Fruit fly (Drosophila melanogaster) whole organism, prepupa: ENCODE results near the gene Eato.
A peak's percentile ranks its signal among the peaks of the same experiment; 100 is the strongest.

Source experiments
- CG10669 ChIP-seq: fragments of 200-800 bp; sonication (Bioruptor generic); optimal IDR thresholded peaks from 3 replicates; lab custom pipeline; 2018; ENCODE audit warnings: missing biosample characterization, mild to moderate bottlenecking, missing genetic modification characterization, moderate library complexity
- CG11294 ChIP-seq: fragments of 200-800 bp; sonication (Bioruptor generic); IDR thresholded peaks from 2 replicates; pipeline ENCODE4 v1.3.6; 2022; ENCODE audit warnings: missing biosample characterization, missing genetic modification characterization
- CG15336 ChIP-seq: fragments of 200-800 bp; sonication (Bioruptor generic); IDR thresholded peaks from 2 replicates; pipeline ENCODE4 v1.3.6; 2022; ENCODE audit warnings: missing biosample characterization, missing genetic modification characterization
- CG1621 ChIP-seq: fragments of 200-800 bp; sonication (Bioruptor generic); optimal IDR thresholded peaks from 3 replicates; lab custom pipeline; 2018; ENCODE audit warnings: missing biosample characterization, mild to moderate bottlenecking, missing genetic modification characterization
- CG32006 ChIP-seq: fragments of 200-800 bp; sonication (Bioruptor generic); optimal IDR thresholded peaks from 3 replicates; lab custom pipeline; 2017; ENCODE audit warnings: missing biosample characterization, mild to moderate bottlenecking, missing genetic modification characterization
- CG3919 ChIP-seq: fragments of 200-800 bp; sonication (Bioruptor generic); optimal IDR thresholded peaks from 3 replicates; lab custom pipeline; 2016; ENCODE audit warnings: missing biosample characterization, missing genetic modification characterization
- CG4318 ChIP-seq: fragments of 200-800 bp; sonication (Bioruptor generic); optimal IDR thresholded peaks from 3 replicates; lab custom pipeline; 2017; ENCODE audit warnings: missing biosample characterization, mild to moderate bottlenecking, missing genetic modification characterization
- CG6163 ChIP-seq: fragments of 200-800 bp; sonication (Bioruptor generic); IDR thresholded peaks from 3 replicates; pipeline ENCODE4 v1.3.6; 2022; ENCODE audit warnings: missing biosample characterization, missing genetic modification characterization
- CG6792 ChIP-seq: fragments of 200-800 bp; sonication (Bioruptor generic); optimal IDR thresholded peaks from 3 replicates; lab custom pipeline; 2016; ENCODE audit warnings: missing biosample characterization, missing genetic modification characterization
- CG6854 ChIP-seq: fragments of 200-800 bp; sonication (Bioruptor generic); optimal IDR thresholded peaks from 2 replicates; lab custom pipeline; 2017; ENCODE audit warnings: missing biosample characterization, mild to moderate bottlenecking, missing genetic modification characterization
- CG7368 ChIP-seq: fragments of 200-800 bp; sonication (Bioruptor generic); optimal IDR thresholded peaks from 3 replicates; lab custom pipeline; 2016; ENCODE audit warnings: missing biosample characterization, missing genetic modification characterization
- CG8119 ChIP-seq: fragments of 200-800 bp; sonication (Bioruptor generic); IDR thresholded peaks from 3 replicates; pipeline ENCODE4 v1.3.6; 2022; ENCODE audit warnings: missing biosample characterization, missing genetic modification characterization
- CG8319 ChIP-seq: fragments of 200-800 bp; sonication (Bioruptor generic); optimal IDR thresholded peaks from 3 replicates; lab custom pipeline; 2016; ENCODE audit warnings: missing biosample characterization, missing genetic modification characterization
- CG8632 ChIP-seq: fragments of 200-800 bp; sonication (Bioruptor generic); optimal IDR thresholded peaks from 3 replicates; lab custom pipeline; 2016; ENCODE audit warnings: missing biosample characterization, missing genetic modification characterization
- CG9139 ChIP-seq: fragments of 200-800 bp; sonication (Bioruptor generic); optimal IDR thresholded peaks from 3 replicates; lab custom pipeline; 2017; ENCODE audit warnings: missing biosample characterization, mild to moderate bottlenecking, missing genetic modification characterization
- Eip75B ChIP-seq: fragments of 200-800 bp; sonication (Bioruptor generic); optimal IDR thresholded peaks from 3 replicates; lab custom pipeline; 2016; ENCODE audit warnings: missing biosample characterization, missing genetic modification characterization
- Eip78C ChIP-seq: fragments of 200-800 bp; sonication (Bioruptor generic); peaks from one replicate; lab custom pipeline; 2016; ENCODE audit warnings: missing biosample characterization, missing genetic modification characterization
- Ets96B ChIP-seq: fragments of 200-800 bp; optimal IDR thresholded peaks from 2 replicates; lab custom pipeline; 2019; ENCODE audit warnings: missing biosample characterization, mild to moderate bottlenecking, missing genetic modification characterization, moderate library complexity
- Gug ChIP-seq: fragments of 200-800 bp; sonication (Bioruptor generic); IDR thresholded peaks from 2 replicates; pipeline ENCODE4 v1.3.6; 2022; ENCODE audit warnings: missing biosample characterization, missing genetic modification characterization
- Hr4 ChIP-seq: fragments of 200-800 bp; sonication (Bioruptor generic); optimal IDR thresholded peaks from 3 replicates; lab custom pipeline; 2016; ENCODE audit warnings: missing biosample characterization, missing genetic modification characterization
- Lpt ChIP-seq: fragments of 200-800 bp; sonication (Bioruptor generic); optimal IDR thresholded peaks from 3 replicates; lab custom pipeline; 2016; ENCODE audit warnings: missing biosample characterization, missing genetic modification characterization
- Met ChIP-seq: fragments of 200-800 bp; sonication (Bioruptor generic); optimal IDR thresholded peaks from 3 replicates; lab custom pipeline; 2016; ENCODE audit warnings: missing biosample characterization, missing genetic modification characterization
- OdsH ChIP-seq: fragments of 200-800 bp; sonication (Bioruptor generic); optimal IDR thresholded peaks from 3 replicates; lab custom pipeline; 2016; ENCODE audit warnings: missing biosample characterization, missing genetic modification characterization
- Smox ChIP-seq: fragments of 200-800 bp; sonication (Bioruptor generic); optimal IDR thresholded peaks from 3 replicates; lab custom pipeline; 2016; ENCODE audit warnings: missing biosample characterization, missing genetic modification characterization
- Sox102F ChIP-seq: fragments of 200-800 bp; sonication (Bioruptor generic); optimal IDR thresholded peaks from 2 replicates; lab custom pipeline; 2016; ENCODE audit warnings: missing biosample characterization, mild to moderate bottlenecking, missing genetic modification characterization
- Sox14 ChIP-seq: fragments of 200-800 bp; sonication (Bioruptor generic); optimal IDR thresholded peaks from 3 replicates; lab custom pipeline; 2016; ENCODE audit warnings: missing biosample characterization, missing genetic modification characterization
- Sox15 ChIP-seq: fragments of 200-800 bp; sonication (Bioruptor generic); optimal IDR thresholded peaks from 3 replicates; lab custom pipeline; 2016; ENCODE audit warnings: missing biosample characterization, missing genetic modification characterization
- achi ChIP-seq: fragments of 200-800 bp; sonication (Bioruptor generic); optimal IDR thresholded peaks from 3 replicates; lab custom pipeline; 2016; ENCODE audit warnings: missing biosample characterization, missing genetic modification characterization
- dac ChIP-seq: fragments of 200-800 bp; sonication (Bioruptor generic); optimal IDR thresholded peaks from 2 replicates; lab custom pipeline; 2017; ENCODE audit warnings: missing biosample characterization, mild to moderate bottlenecking, missing genetic modification characterization
- dsx ChIP-seq: fragments of 200-800 bp; optimal IDR thresholded peaks from 3 replicates; lab custom pipeline; 2019; ENCODE audit warnings: missing biosample characterization, mild to moderate bottlenecking, missing genetic modification characterization, moderate library complexity; ENCODE audit not compliant: poor library complexity, severe bottlenecking
- eg ChIP-seq: fragments of 200-800 bp; sonication (Bioruptor generic); IDR thresholded peaks from 3 replicates; pipeline ENCODE4 v1.3.6; 2022; ENCODE audit warnings: missing biosample characterization, missing genetic modification characterization
- esn ChIP-seq: fragments of 200-800 bp; sonication (Bioruptor generic); optimal IDR thresholded peaks from 2 replicates; lab custom pipeline; 2016; ENCODE audit warnings: missing biosample characterization, mild to moderate bottlenecking, missing genetic modification characterization, moderate library complexity
- fd59A ChIP-seq: fragments of 200-800 bp; sonication (Bioruptor generic); optimal IDR thresholded peaks from 2 replicates; lab custom pipeline; 2017; ENCODE audit warnings: missing biosample characterization, mild to moderate bottlenecking, missing genetic modification characterization, missing genetic modification reagents
- fkh ChIP-seq: fragments of 200-800 bp; sonication (Bioruptor generic); optimal IDR thresholded peaks from 3 replicates; lab custom pipeline; 2017; ENCODE audit warnings: missing biosample characterization, mild to moderate bottlenecking, missing genetic modification characterization, moderate library complexity
- spab ChIP-seq: fragments of 200-800 bp; sonication (Bioruptor generic); optimal IDR thresholded peaks from 2 replicates; lab custom pipeline; 2017; ENCODE audit warnings: missing biosample characterization, mild to moderate bottlenecking, missing genetic modification characterization, missing genetic modification reagents
- ss ChIP-seq, 2 experiments: fragments of 200-800 bp; sonication (Bioruptor generic); optimal IDR thresholded peaks; 2 replicates in 1 of 2; 3 replicates in 1 of 2; lab custom pipeline; 2017 to 2018; ENCODE audit warnings: mild to moderate bottlenecking in 2 of 2, missing biosample characterization in 2 of 2, missing genetic modification characterization in 2 of 2, moderate library complexity in 1 of 2
- svp ChIP-seq: fragments of 200-800 bp; sonication (Bioruptor generic); peaks from one replicate; lab custom pipeline; 2016; ENCODE audit warnings: missing biosample characterization, missing genetic modification characterization
- topi ChIP-seq: fragments of 200-800 bp; sonication (Bioruptor generic); optimal IDR thresholded peaks from 3 replicates; lab custom pipeline; 2016; ENCODE audit warnings: missing biosample characterization, missing genetic modification characterization
- vri ChIP-seq: fragments of 200-800 bp; sonication (Bioruptor generic); optimal IDR thresholded peaks from 3 replicates; lab custom pipeline; 2016; ENCODE audit warnings: missing biosample characterization, mild to moderate bottlenecking, missing genetic modification characterization

Eato gene

dm6 chr2L:13793405-13793804, 9.5 kb downstream of the Eato start, which contains the start of gene Sec71:
TSS of gene Sec71 (plus strand) at chr2L:13793521.
- TF ChIP-seq CG3919 (GFP tag; lab: Kevin White, UChicago) (no peak), CG6854 (peak; percentile 19), esn (peak; percentile 11)
- TF ChIP-seq, all 60 proteins: peak for 2

DNA sequence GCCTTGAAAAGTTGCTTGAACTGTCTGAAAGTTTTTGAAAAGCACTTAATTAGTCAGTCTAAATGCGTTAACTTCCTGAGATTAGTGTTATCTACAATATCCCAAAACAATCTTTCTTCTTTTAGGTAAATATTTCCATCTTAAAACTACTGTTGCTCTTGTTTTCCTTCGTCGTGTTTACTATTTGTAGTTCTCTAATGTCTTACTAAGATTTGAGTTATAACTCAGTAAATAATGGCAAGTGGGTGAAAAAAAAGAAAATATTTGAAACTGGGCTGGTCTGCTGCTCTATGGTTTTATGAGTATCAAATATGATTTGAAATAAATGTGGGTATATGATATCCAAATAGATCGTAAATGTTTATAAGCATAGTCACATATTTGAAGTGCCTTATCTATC, 17.3 kb downstream of the Eato start:
- peak; percentile 42 for TF ChIP-seq fkh (GFP tag; lab: Kevin White, UChicago)
- no peak for TF ChIP-seq CG8119

- TF ChIP-seq CG10669 (GFP tag; lab: Kevin White, UChicago) (no peak), CG11294 (GFP tag; lab: Robert Waterston, UW) (no peak), CG6854 (no peak), CG9139 (GFP tag; lab: Kevin White, UChicago) (no peak), esn (no peak), Gug (no peak), Eip78C (GFP tag; lab: Kevin White, UChicago) (no peak), svp (GFP tag; lab: Kevin White, UChicago) (no peak), Lpt (GFP tag; lab: Kevin White, UChicago) (no peak), Met (GFP tag; lab: Kevin White, UChicago) (no peak), dac (no peak), fkh (GFP tag; lab: Kevin White, UChicago) (no peak), Sox102F (GFP tag; lab: Kevin White, UChicago) (no peak), CG6792 (GFP tag; lab: Kevin White, UChicago) (no peak), CG6163 (no peak), CG7368 (GFP tag; lab: Kevin White, UChicago) (no peak), Hr4 (no peak), Sox14 (GFP tag; lab: Kevin White, UChicago) (no peak), CG15336 (GFP tag; lab: Robert Waterston, UW) (no peak)
- TF ChIP-seq, all 60 proteins: peak for 0
These were observed 18.3 kb downstream of the Eato start for dm6 chr2L:13802075-13802639.

DNA sequence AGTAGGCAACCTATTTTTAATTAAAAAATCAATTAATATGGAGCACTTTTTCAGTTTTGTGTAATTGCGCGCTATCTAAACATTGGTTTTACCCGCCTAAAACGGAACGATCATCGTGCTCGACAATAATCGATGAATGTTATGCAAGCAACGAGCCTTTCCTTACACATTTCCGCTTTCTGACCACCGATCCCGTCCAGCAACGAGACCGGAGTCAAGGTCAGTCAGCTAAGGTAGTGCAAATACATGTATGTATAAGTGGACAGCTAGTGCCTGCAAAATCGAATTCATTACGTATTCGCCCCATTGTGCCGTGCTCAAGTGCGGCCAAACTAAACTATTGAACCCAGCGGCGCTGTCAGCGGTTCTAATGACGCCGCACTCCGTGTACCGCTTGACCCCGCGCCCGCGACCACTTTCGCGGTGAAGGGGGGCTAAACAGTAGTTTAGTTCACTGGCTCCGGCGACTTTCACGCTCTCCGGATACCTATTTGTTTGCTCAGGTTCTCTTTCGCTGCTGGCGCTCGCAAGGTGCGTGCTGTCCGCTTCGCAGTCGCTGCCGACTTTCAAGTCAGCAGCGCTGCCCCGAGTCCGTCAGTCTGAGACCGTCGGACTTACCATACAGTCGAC, 19.3 kb downstream of the Eato start, which contains the start of gene CAH1:
Gene CAH1 (plus strand): TSS at position 595 of the 630 bp plus-strand sequence.
- TF ChIP-seq fkh (GFP tag; lab: Kevin White, UChicago) (peak; percentile 12), Smox (no peak), achi (GFP tag; lab: Kevin White, UChicago) (no peak), eg (peak; percentile 33; the same call in 1 of the 3 replicates), CG3919 (GFP tag; lab: Kevin White, UChicago) (no peak)

dm6 chr2L:13803805-13804560, 20.1 kb downstream of the Eato start:
- TF ChIP-seq CG32006 (GFP tag; lab: Kevin White, UChicago) (no peak), fkh (GFP tag; lab: Kevin White, UChicago) (peak; percentile 28), Smox (no peak), OdsH (no peak), Sox102F (GFP tag; lab: Kevin White, UChicago) (no peak), Ets96B (tag; lab: Kevin White, UChicago) (no peak), CG10669 (GFP tag; lab: Kevin White, UChicago) (no peak), svp (GFP tag; lab: Kevin White, UChicago) (no peak), dac (no peak), CG1621 (tag; lab: Kevin White, UChicago) (no peak), spab (GFP tag; lab: Kevin White, UChicago) (no peak), dsx (GFP tag; lab: Kevin White, UChicago) (no peak), CG6792 (GFP tag; lab: Kevin White, UChicago) (no peak), ss (GFP tag; optimal IDR thresholded peaks at IDR 0.05; lab: Kevin White, UChicago) (peak in 1 of 2 experiments; percentile 16), vri (GFP tag; lab: Kevin White, UChicago) (peak; percentile 38), topi (no peak), CG4318 (GFP tag; lab: Kevin White, UChicago) (no peak), Gug (no peak), CG8632 (GFP tag; lab: Kevin White, UChicago) (no peak), Sox15 (GFP tag; lab: Kevin White, UChicago) (no peak), Eip75B (GFP tag; lab: Kevin White, UChicago) (no peak), CG8319 (GFP tag; lab: Kevin White, UChicago) (no peak), Hr4 (no peak), Met (GFP tag; lab: Kevin White, UChicago) (no peak), CG7368 (GFP tag; lab: Kevin White, UChicago) (no peak), CG8119 (no peak), fd59A (GFP tag; lab: Kevin White, UChicago) (no peak)
